Worm (Caenorhabditis elegans): Measurements from ENCODE around the gene sna-1.

Gene sna-1

DNA sequence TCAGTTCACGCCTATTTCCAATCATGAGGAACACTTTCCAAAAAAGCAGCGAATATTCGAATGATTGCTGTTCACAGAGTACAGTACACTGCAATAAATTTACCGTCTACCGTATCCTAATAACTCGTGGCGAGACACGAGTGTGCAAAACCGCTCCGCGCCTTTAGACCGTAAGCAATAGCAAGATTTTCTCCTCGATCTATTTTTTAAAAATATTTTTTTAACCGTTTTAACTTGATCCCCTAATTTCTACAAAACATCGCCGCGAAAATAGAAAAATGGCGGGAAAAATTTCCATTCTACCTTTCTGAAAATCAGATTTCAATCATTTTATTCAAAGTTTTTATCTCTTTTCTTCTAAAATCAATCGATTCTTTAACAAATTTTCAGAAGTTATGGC is 7.8 kb downstream of the sna-1 start, which contains the start of gene era-1 (continued):
- TF ChIP-seq F22D6.2 (tag; optimal IDR thresholded peaks at IDR 0.05) (no peak), bed-2 (GFP tag; IDR thresholded peaks at IDR 0.05) (no peak), nhr-90 (tag; optimal IDR thresholded peaks at IDR 0.05) (no peak), tbp1 (GFP tag; optimal IDR thresholded peaks at IDR 0.05) (no peak)

DNA sequence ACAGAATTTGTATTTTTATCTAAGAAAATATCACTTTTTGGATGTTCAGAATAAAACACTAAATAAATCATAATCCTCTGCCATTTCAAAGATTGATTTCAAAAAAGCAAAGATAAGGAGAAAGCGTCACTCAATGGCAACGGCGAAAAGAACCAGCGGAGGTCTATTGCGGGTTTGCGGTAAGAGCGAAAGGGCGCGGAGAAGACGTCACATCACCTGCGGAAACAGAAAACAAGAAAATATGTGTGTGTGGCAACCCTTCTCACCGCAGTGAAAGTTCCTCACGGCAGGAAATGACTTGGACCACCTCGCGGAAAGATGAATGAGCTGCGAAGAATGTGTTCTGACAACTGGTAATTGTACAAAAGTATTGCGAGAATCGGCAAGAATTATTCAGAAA is 10.6 kb downstream of the sna-1 start:
- TF ChIP-seq die-1 (tag; optimal IDR thresholded peaks at IDR 0.05) (no peak), nfya-1 (tag; optimal IDR thresholded peaks at IDR 0.05; ENCODE audit: borderline replicate concordance, insufficient read depth) (no peak)

DNA sequence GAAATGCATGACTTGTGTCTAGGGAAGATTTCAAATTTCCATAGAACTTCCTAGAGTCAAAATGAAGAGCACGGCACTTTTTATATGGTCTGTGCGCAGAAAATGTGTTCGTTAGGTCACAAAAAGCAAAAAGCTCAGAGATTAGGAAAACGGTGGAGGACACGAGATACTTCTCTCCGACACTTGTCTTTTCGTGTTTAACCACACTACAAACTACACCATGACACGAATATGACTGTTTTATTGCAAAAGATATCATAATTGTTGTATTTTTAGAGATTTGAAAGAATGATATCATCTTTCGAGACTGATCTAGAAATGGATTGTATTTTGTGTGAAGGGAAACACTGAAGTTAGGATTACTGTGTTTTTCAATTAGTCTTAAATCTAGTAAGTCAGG is 11.5 kb downstream of the sna-1 start:
- TF ChIP-seq T07F8.4 (tag; optimal IDR thresholded peaks at IDR 0.05) = no peak
- no peak for TF ChIP-seq ets-4 (GFP tag; optimal IDR thresholded peaks at IDR 0.05)
- TF ChIP-seq F57A8.1 (GFP tag; optimal IDR thresholded peaks at IDR 0.05) = no peak
- TF ChIP-seq nfya-1 (tag; optimal IDR thresholded peaks at IDR 0.05; ENCODE audit: borderline replicate concordance, insufficient read depth) = no peak
- no peak for TF ChIP-seq cebp-1 (GFP tag; IDR thresholded peaks at IDR 0.05)
- no peak for TF ChIP-seq cebp-1 (tag; optimal IDR thresholded peaks at IDR 0.05)
- TF ChIP-seq nhr-120 (GFP tag; IDR thresholded peaks at IDR 0.05) = no peak
- no peak for TF ChIP-seq tbp1 (GFP tag; optimal IDR thresholded peaks at IDR 0.05)
- no peak for TF ChIP-seq egl-44 (GFP tag; IDR thresholded peaks at IDR 0.05)
- no peak for TF ChIP-seq die-1 (tag; optimal IDR thresholded peaks at IDR 0.05)
- TF ChIP-seq aptf-2 (GFP tag; conservative IDR thresholded peaks at IDR 0.05) = no peak

DNA sequence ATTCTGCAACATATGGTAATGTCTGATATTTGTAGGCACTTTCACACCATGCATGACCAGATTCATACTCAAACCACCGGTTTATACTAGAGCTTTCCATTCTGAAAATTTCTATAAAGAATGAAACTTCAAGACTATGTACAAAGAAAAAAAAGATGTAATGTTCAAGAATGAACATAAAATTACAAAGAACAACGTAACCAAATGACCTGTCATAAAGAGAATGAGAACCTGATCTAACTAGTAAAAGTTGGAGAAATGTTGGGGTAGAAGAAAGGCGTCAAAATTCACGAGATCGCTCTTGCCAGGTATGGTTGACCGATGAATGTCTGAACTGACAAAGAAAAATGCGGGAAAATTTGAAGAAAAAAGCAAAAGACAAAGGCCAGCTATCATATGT is 12.9 kb downstream of the sna-1 start, which contains the start of gene W02F12.2:
W02F12.2 (minus strand) TSS at position 101 of the 400 bp plus-strand sequence.
- TF ChIP-seq nhr-120 (GFP tag; IDR thresholded peaks at IDR 0.05) = no peak
- no peak for TF ChIP-seq ZK185.1 (tag; optimal IDR thresholded peaks at IDR 0.05; ENCODE audit: poor library complexity, severe bottlenecking)
- TF ChIP-seq lin-40 (tag; optimal IDR thresholded peaks at IDR 0.05) = no peak
- no peak for TF ChIP-seq ztf-22 (GFP tag; optimal IDR thresholded peaks at IDR 0.05)
- TF ChIP-seq pbrm-1 (GFP tag; IDR thresholded peaks at IDR 0.05) = no peak

DNA sequence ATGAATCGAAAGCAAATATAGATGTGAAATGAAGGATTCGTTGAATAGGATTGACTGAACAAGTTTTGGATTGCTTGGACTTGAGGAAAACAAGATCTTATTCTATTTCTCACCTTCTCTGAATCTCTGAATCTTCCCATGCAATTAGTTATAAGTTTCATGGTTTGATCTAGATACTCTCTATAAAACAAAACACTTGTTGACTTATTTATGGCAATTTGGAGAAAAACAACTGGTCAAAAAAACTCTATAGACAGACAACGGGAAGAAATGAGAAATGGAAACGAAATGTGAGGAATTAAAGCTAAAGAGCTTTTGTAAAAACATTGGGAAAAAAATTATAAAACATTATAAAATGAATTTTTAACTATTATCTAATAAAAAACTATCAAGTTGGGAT is 15.8 kb downstream of the sna-1 start, which contains the start of gene W02F12.8:
W02F12.8 (minus strand) TSS at position 101 of the 400 bp plus-strand sequence.
- TF ChIP-seq unc-62 (GFP tag; optimal IDR thresholded peaks at IDR 0.05) (no peak), lin-40 (tag; optimal IDR thresholded peaks at IDR 0.05) (no peak), hmg-20 (GFP tag; IDR thresholded peaks at IDR 0.05) (no peak), lsl-1 (GFP tag; optimal IDR thresholded peaks at IDR 0.05) (no peak), tlf-1 (GFP tag; optimal IDR thresholded peaks at IDR 0.05) (no peak), nfya-2 (GFP tag; IDR thresholded peaks at IDR 0.05) (no peak), lsy-27 (tag; optimal IDR thresholded peaks at IDR 0.05; ENCODE audit: borderline replicate concordance, insufficient read depth) (no peak), lin-35 (GFP tag; optimal IDR thresholded peaks at IDR 0.05) (no peak), let-607 (tag; optimal IDR thresholded peaks at IDR 0.05) (no peak), zim-3 (tag; optimal IDR thresholded peaks at IDR 0.05) (no peak)

DNA sequence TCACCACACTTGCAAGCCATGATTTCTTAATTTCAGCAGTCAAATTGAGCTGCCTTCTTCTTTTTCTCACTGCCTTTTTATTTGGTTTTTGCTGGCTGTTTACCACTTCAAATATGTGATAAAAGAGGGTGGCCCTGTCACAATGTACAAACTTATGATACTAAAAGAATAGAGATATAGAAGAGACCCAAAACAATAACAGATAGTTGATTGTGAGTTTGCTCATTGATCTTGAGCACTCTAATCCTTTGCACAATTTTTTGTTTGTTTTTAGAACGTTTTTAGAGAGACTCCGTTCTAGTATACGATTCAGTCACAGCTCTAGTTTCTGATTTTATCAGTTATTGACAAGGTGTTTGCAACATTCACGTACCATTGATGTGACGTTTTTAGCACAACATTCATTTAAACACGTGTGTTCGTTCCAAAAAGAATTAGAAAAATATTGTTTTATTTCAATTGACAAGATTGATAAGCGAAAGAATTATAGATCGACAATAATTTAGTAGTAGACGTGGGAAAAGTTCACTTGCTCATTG is 18.6 kb downstream of the sna-1 start, which contains the start of gene mtl-1:
mtl-1 (minus strand) TSS at position 51 of the 539 bp plus-strand sequence.
- peak; percentile 24 for TF ChIP-seq nhr-80 (tag; optimal IDR thresholded peaks at IDR 0.05)
- no peak for TF ChIP-seq mes-4 (tag; optimal IDR thresholded peaks at IDR 0.05)

Data from whole organism, young adult.